Fruit fly (Drosophila melanogaster) whole organism, adult: ENCODE data around the gene CG10660.

Experiments used
- CG11617 ChIP-seq: fragments of 200-800 bp; sonication (Bioruptor generic); optimal IDR thresholded peaks from 2 replicates; lab custom pipeline; 2017; ENCODE audit warnings: mild to moderate bottlenecking, missing biosample characterization, missing genetic modification reagents, missing genetic modification characterization
- CG12768 ChIP-seq: fragments of 200-800 bp; sonication (Bioruptor generic); optimal IDR thresholded peaks from 2 replicates; lab custom pipeline; 2017; ENCODE audit warnings: missing biosample characterization, missing genetic modification characterization, mild to moderate bottlenecking, moderate library complexity, missing genetic modification reagents
- CG14711 ChIP-seq: fragments of 200-800 bp; sonication (Bioruptor generic); optimal IDR thresholded peaks from 2 replicates; lab custom pipeline; 2018; ENCODE audit warnings: missing biosample characterization, mild to moderate bottlenecking, missing genetic modification characterization, moderate library complexity
- CG1620 ChIP-seq: fragments of 200-800 bp; sonication (Bioruptor generic); optimal IDR thresholded peaks from 2 replicates; lab custom pipeline; 2016; ENCODE audit warnings: missing biosample characterization, missing genetic modification characterization
- CG33017 ChIP-seq: fragments of 200-800 bp; sonication (Bioruptor generic); optimal IDR thresholded peaks from 2 replicates; lab custom pipeline; 2018; ENCODE audit warnings: missing biosample characterization, mild to moderate bottlenecking, missing genetic modification characterization, moderate library complexity
- CG5204 ChIP-seq: fragments of 200-800 bp; sonication (Bioruptor generic); optimal IDR thresholded peaks from 2 replicates; lab custom pipeline; 2016; ENCODE audit warnings: missing biosample characterization, missing genetic modification characterization
- CG7045 ChIP-seq: fragments of 200-800 bp; sonication (Bioruptor generic); optimal IDR thresholded peaks from 2 replicates; lab custom pipeline; 2017; ENCODE audit warnings: missing biosample characterization, mild to moderate bottlenecking, missing genetic modification characterization
- CG7101 ChIP-seq: fragments of 200-800 bp; sonication (Bioruptor generic); optimal IDR thresholded peaks from 2 replicates; lab custom pipeline; 2018; ENCODE audit warnings: missing biosample characterization, mild to moderate bottlenecking, missing genetic modification characterization, moderate library complexity
- Clk ChIP-seq: fragments of 200-800 bp; sonication (Bioruptor generic); optimal IDR thresholded peaks from 2 replicates; lab custom pipeline; 2017; ENCODE audit warnings: missing biosample characterization, missing genetic modification characterization
- Crg-1 ChIP-seq: fragments of 200-800 bp; sonication (Bioruptor generic); optimal IDR thresholded peaks from 2 replicates; lab custom pipeline; 2016; ENCODE audit warnings: missing biosample characterization, missing genetic modification characterization
- Hr96 ChIP-seq: fragments of 200-800 bp; sonication (Bioruptor generic); optimal IDR thresholded peaks from 2 replicates; lab custom pipeline; 2016; ENCODE audit warnings: missing biosample characterization, missing genetic modification characterization
- Mnt ChIP-seq: fragments of 200-800 bp; sonication (Bioruptor generic); optimal IDR thresholded peaks from 2 replicates; lab custom pipeline; 2016; ENCODE audit warnings: missing biosample characterization, mild to moderate bottlenecking, missing genetic modification characterization
- bab1 ChIP-seq: fragments of 200-800 bp; sonication (Bioruptor generic); optimal IDR thresholded peaks from 3 replicates; lab custom pipeline; 2019; ENCODE audit warnings: missing biosample characterization, mild to moderate bottlenecking, missing genetic modification characterization, moderate library complexity
- cic ChIP-seq: fragments of 200-800 bp; sonication (Bioruptor generic); optimal IDR thresholded peaks from 2 replicates; lab custom pipeline; 2017; ENCODE audit warnings: missing biosample characterization, mild to moderate bottlenecking, missing genetic modification characterization, moderate library complexity
- cnc ChIP-seq, 2 experiments: fragments of >200 bp; optimal IDR thresholded peaks; 2 replicates each; lab custom pipeline; 2017
- kay ChIP-seq: fragments of 200-800 bp; sonication (Bioruptor generic); peaks from one replicate; lab custom pipeline; 2016; ENCODE audit warnings: missing biosample characterization, missing genetic modification characterization, borderline replicate concordance
- ovo ChIP-seq: fragments of 200-800 bp; sonication (Bioruptor generic); optimal IDR thresholded peaks from 2 replicates; lab custom pipeline; 2016; ENCODE audit warnings: missing biosample characterization, missing genetic modification characterization
- pad ChIP-seq: fragments of 200-800 bp; sonication (Bioruptor generic); optimal IDR thresholded peaks from 3 replicates; lab custom pipeline; 2017; ENCODE audit warnings: missing biosample characterization, missing genetic modification characterization, mild to moderate bottlenecking, moderate library complexity, missing genetic modification reagents
- tj ChIP-seq: fragments of 200-800 bp; sonication (Bioruptor generic); optimal IDR thresholded peaks from 3 replicates; lab custom pipeline; 2017; ENCODE audit warnings: missing biosample characterization, mild to moderate bottlenecking, missing genetic modification characterization, moderate library complexity
- toe ChIP-seq: fragments of 200-800 bp; sonication (Bioruptor generic); optimal IDR thresholded peaks from 2 replicates; lab custom pipeline; 2016; ENCODE audit warnings: missing biosample characterization, missing genetic modification characterization

CG10660 gene

DNA sequence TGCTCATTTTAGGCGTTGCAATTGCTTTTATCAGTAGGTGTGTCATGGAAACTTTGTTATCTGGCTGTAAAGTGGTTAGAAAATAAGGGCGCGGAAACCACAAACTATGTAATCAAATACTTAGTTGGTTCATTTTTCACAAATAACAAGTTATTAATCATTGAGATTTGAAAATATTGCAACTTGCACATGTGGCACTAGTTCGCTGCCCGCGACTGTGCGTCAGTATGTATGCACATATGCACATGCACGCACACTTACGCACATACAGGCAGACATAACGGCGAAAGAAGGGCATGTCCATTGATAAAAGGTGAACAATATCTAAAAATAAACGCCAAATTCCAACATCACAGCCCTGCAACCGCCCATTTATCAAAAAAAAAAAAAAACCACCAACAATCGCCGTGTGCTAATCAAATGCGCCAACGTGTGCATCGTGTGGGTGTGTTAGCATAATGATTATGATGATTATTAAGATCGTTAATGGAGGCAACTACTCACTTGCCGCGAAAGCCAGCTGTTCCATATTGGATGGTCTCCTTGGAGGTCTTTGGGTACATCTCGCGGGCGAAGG lies 39.0 kb upstream of the CG10660 start:
- TF ChIP-seq CG7045 (GFP tag; lab: Kevin White, UChicago) (peak; percentile 36), CG7101 (tag; lab: Kevin White, UChicago) (peak; percentile 50), CG11617 (GFP tag; lab: Kevin White, UChicago) (peak; percentile 21), CG14711 (peak; percentile 3), tj (GFP tag; lab: Kevin White, UChicago) (peak; percentile 15), CG5204 (GFP tag; lab: Kevin White, UChicago) (no peak), cnc (optimal IDR thresholded peaks at IDR 0.05; lab: Kevin White, UChicago) (no peak), CG1620 (GFP tag; lab: Kevin White, UChicago) (no peak), bab1 (GFP tag; lab: Kevin White, UChicago) (no peak), pad (GFP tag; lab: Kevin White, UChicago) (no peak), CG33017 (tag; lab: Kevin White, UChicago) (peak; percentile 66), toe (no peak), Crg-1 (GFP tag; lab: Kevin White, UChicago) (no peak), Clk (GFP tag; lab: Kevin White, UChicago) (peak; percentile 19), cic (GFP tag; lab: Kevin White, UChicago) (no peak), Mnt (GFP tag; lab: Kevin White, UChicago) (peak; percentile 50), Hr96 (no peak), ovo (GFP tag; lab: Kevin White, UChicago) (peak; percentile 41), CG12768 (GFP tag; lab: Kevin White, UChicago) (no peak), kay (GFP tag; lab: Kevin White, UChicago) (no peak)

DNA sequence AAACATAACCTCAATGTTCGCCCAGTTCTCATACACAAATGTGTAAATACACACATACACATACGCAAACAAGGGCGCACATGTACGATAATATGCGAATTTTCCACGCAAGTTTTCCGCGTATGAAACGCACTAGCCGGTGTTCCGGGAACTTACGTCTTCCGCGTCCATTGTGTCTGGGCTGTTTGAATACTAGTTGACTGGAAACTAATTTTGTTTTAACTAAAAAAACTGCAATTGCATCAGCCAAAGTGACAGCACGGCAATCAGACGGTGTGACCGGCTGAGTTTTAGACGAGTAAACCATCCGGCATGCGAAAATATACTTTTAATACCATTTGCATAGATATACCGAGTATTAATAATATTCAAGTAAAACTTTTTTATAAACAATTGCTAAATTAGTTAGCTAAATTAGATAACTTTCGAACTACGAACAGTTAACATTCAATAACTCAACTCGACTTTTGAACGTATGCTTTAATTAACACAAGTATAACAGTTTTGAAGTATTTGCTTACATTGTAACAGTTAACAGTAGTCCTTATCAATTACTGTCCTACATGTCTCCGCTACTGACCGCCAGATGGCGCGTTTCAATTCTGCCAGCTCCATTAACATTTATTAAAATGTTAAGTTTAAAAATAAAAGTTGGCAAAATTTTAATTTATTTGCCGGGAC lies 36.1 kb upstream of the CG10660 start, which contains the start of gene eIF2beta:
eIF2beta (minus strand) TSS at position 299 of the 681 bp plus-strand sequence.
- peak; percentile 8 for TF ChIP-seq cic (GFP tag; lab: Kevin White, UChicago)
- TF ChIP-seq pad (GFP tag; lab: Kevin White, UChicago), result peak; percentile 15
- TF ChIP-seq CG1620 (GFP tag; lab: Kevin White, UChicago), result peak; percentile 2
- no peak for TF ChIP-seq Crg-1 (GFP tag; lab: Kevin White, UChicago)
- peak; percentile 55 for TF ChIP-seq bab1 (GFP tag; lab: Kevin White, UChicago)
- TF ChIP-seq CG11617 (GFP tag; lab: Kevin White, UChicago), result peak; percentile 28
- peak; percentile 44 for TF ChIP-seq tj (GFP tag; lab: Kevin White, UChicago)
- TF ChIP-seq CG14711, result peak; percentile 20
- TF ChIP-seq toe, result no peak
- TF ChIP-seq cnc (optimal IDR thresholded peaks at IDR 0.05; lab: Kevin White, UChicago), result no peak
- TF ChIP-seq Mnt (GFP tag; lab: Kevin White, UChicago), result peak; percentile 98

DNA sequence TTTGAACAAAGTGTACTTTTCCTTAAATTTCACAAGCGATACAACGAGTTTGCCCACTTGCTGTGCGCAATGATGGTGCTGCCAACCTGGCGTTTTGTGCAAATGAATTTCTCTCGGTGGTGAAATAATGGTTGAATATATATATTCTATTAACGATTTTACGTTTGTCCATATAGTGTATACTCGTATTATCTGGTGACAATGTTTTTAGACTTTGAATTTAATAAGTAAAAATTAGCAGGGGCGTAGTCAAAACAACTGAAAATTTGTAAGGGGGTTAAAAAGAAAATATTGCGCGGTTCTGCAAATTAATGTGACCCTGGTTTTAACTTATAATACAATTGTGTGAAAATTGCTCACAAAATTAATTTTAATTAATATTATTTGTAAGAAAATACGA lies 33.5 kb upstream of the CG10660 start, which contains the start of the genes ver and Gcn5:
ver (plus strand) TSS at position 47 of the 400 bp plus-strand sequence.
Gcn5 (minus strand) TSS at position 74 of the 400 bp plus-strand sequence.
- TF ChIP-seq CG7045 (GFP tag; lab: Kevin White, UChicago) (peak; percentile 99), Mnt (GFP tag; lab: Kevin White, UChicago) (peak; percentile 94), toe (peak; percentile 97), pad (GFP tag; lab: Kevin White, UChicago) (peak; percentile 93), Clk (GFP tag; lab: Kevin White, UChicago) (peak; percentile 97), tj (GFP tag; lab: Kevin White, UChicago) (peak; percentile 94), cic (GFP tag; lab: Kevin White, UChicago) (peak; percentile 90), CG1620 (GFP tag; lab: Kevin White, UChicago) (peak; percentile 97), Crg-1 (GFP tag; lab: Kevin White, UChicago) (peak; percentile 97), CG5204 (GFP tag; lab: Kevin White, UChicago) (peak; percentile 97), ovo (GFP tag; lab: Kevin White, UChicago) (peak; percentile 94), bab1 (GFP tag; lab: Kevin White, UChicago) (peak; percentile 96), CG33017 (tag; lab: Kevin White, UChicago) (peak; percentile 98), CG12768 (GFP tag; lab: Kevin White, UChicago) (peak; percentile 99), cnc (optimal IDR thresholded peaks at IDR 0.05; lab: Kevin White, UChicago) (no peak), Hr96 (peak; percentile 94), CG14711 (peak; percentile 97), CG7101 (tag; lab: Kevin White, UChicago) (peak; percentile 99), kay (GFP tag; lab: Kevin White, UChicago) (no peak), CG11617 (GFP tag; lab: Kevin White, UChicago) (peak; percentile 99)

DNA sequence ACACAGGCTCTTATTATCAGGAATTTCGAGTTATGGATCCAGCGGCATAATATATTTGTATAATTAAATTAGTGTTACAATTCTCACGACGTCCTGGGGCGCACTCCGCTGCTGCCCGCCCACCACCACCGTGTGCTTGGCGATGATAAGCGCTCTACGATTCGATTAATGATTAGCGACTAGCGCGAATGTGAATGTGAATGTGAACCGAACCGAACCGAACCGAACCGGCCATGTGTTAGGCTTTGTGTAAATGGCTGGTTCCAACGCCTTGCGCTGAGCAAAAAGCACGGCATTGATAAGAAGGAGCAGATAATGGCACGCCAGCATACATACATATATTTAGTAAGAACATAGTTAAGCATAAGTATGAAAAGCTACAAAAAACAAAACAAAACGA lies 28.8 kb upstream of the CG10660 start:
- TF ChIP-seq Mnt (GFP tag; lab: Kevin White, UChicago) (peak; percentile 73), CG1620 (GFP tag; lab: Kevin White, UChicago) (no peak), cic (GFP tag; lab: Kevin White, UChicago) (peak; percentile 83)

DNA sequence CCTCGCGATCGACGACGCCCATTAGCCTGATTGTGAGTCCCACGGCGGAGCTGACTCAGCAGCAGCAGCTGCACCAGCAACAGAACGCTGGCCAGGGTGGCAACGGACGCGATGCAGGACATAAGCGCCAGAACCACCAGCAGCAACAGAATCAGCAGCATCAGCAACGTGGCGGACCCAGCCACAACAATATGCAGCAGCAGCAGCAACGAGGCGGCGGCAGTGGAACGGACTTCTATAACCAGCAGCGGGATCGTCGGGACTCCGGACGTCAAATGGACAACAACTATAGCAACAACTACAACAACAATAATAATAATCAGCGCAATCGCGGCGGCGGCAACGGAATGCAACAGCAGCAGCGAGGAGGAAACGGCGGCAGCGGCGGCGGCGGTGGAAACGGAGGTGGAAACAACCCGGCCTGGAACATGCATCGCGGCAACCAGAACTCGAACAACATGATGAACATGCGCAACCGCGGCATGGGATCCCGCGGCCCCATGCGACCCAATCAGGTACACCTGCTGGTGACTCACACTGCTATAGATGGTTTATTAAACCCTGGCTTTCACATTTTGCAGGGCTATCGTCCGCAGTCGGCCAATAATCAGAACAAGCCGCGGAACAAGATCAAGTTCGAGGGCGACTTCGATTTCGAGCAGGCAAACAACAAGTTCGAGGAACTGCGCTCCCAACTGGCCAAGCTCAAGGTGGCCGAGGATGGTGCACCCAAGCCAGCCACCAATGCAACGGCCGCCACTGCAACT lies 27.1 kb upstream of the CG10660 start:
- TF ChIP-seq CG12768 (GFP tag; lab: Kevin White, UChicago) (peak; percentile 57), Clk (GFP tag; lab: Kevin White, UChicago) (peak; percentile 18), cnc (optimal IDR thresholded peaks at IDR 0.05; lab: Kevin White, UChicago) (no peak), bab1 (GFP tag; lab: Kevin White, UChicago) (no peak), pad (GFP tag; lab: Kevin White, UChicago) (peak; percentile 2)
